Fruit fly (Drosophila melanogaster) whole organism, embryonic: ENCODE data around the gene Cdk5alpha.

Source experiments
- BEAF-32 ChIP-seq: fragments of 200-800 bp; sonication (Bioruptor generic); optimal IDR thresholded peaks from 3 replicates; lab custom pipeline; 2017; ENCODE audit warnings: missing biosample characterization, missing genetic modification characterization, mild to moderate bottlenecking, moderate library complexity, missing genetic modification reagents
- Blimp-1 ChIP-seq: fragments of 200-800 bp; sonication (Bioruptor generic); optimal IDR thresholded peaks from 3 replicates; lab custom pipeline; 2018; ENCODE audit warnings: missing biosample characterization, missing genetic modification characterization, mild to moderate bottlenecking, moderate library complexity, missing genetic modification reagents
- C15 ChIP-seq: fragments of 200-800 bp; sonication (Bioruptor generic); IDR thresholded peaks from 3 replicates; pipeline ENCODE4 v1.3.6; 2022; ENCODE audit warnings: missing biosample characterization, missing genetic modification characterization
- CG10431 ChIP-seq: fragments of 200-800 bp; sonication (Bioruptor generic); optimal IDR thresholded peaks from 3 replicates; lab custom pipeline; 2018; ENCODE audit warnings: missing biosample characterization, mild to moderate bottlenecking, missing genetic modification characterization
- CG10654 ChIP-seq: fragments of 200-800 bp; sonication (Bioruptor generic); optimal IDR thresholded peaks from 2 replicates; lab custom pipeline; 2016; ENCODE audit warnings: missing biosample characterization, missing genetic modification characterization
- CG11560 ChIP-seq: fragments of 200-800 bp; sonication (Bioruptor generic); IDR thresholded peaks from 3 replicates; pipeline ENCODE4 v1.3.6; 2022; ENCODE audit warnings: missing biosample characterization, missing genetic modification characterization
- CG13296 ChIP-seq: fragments of 200-800 bp; sonication (Bioruptor generic); optimal IDR thresholded peaks from 3 replicates; lab custom pipeline; 2018; ENCODE audit warnings: missing biosample characterization, mild to moderate bottlenecking, missing genetic modification characterization
- CG14860 ChIP-seq: fragments of 200-800 bp; sonication (Bioruptor generic); IDR thresholded peaks from 3 replicates; pipeline ENCODE4 v1.3.6; 2022; ENCODE audit warnings: missing biosample characterization, missing genetic modification characterization; ENCODE audit not compliant: partially characterized antibody
- CG16815 ChIP-seq: fragments of 200-800 bp; sonication (Bioruptor generic); optimal IDR thresholded peaks from 3 replicates; lab custom pipeline; 2017; ENCODE audit warnings: missing biosample characterization, mild to moderate bottlenecking, missing genetic modification characterization
- CG17612 ChIP-seq: fragments of 200-800 bp; sonication (Bioruptor generic); IDR thresholded peaks from 2 replicates; pipeline ENCODE4 v1.3.6; 2022; ENCODE audit warnings: missing biosample characterization, missing genetic modification characterization
- CG18011 ChIP-seq: fragments of 200-800 bp; sonication (Bioruptor generic); optimal IDR thresholded peaks from 2 replicates; lab custom pipeline; 2017; ENCODE audit warnings: missing biosample characterization, missing genetic modification characterization, mild to moderate bottlenecking, moderate library complexity, missing genotype
- CG1832 ChIP-seq: fragments of 200-800 bp; sonication (Bioruptor generic); optimal IDR thresholded peaks from 2 replicates; lab custom pipeline; 2017; ENCODE audit warnings: missing biosample characterization, mild to moderate bottlenecking, missing genetic modification characterization, inconsistent platforms
- CG2199 ChIP-seq: fragments of 200-800 bp; sonication (Bioruptor generic); IDR thresholded peaks from 3 replicates; pipeline ENCODE4 v1.3.6; 2022; ENCODE audit warnings: missing biosample characterization, missing genetic modification characterization
- CG2712 ChIP-seq: fragments of 200-800 bp; optimal IDR thresholded peaks from 3 replicates; lab custom pipeline; 2019; ENCODE audit warnings: missing biosample characterization, mild to moderate bottlenecking, missing genetic modification characterization, moderate library complexity
- CG32532 ChIP-seq: fragments of 200-800 bp; sonication (Bioruptor generic); IDR thresholded peaks from 2 replicates; pipeline ENCODE4 v1.3.6; 2022; ENCODE audit warnings: missing biosample characterization, missing genetic modification characterization
- CG34224 ChIP-seq: fragments of 200-800 bp; sonication (Bioruptor generic); IDR thresholded peaks from 3 replicates; pipeline ENCODE4 v1.3.6; 2022; ENCODE audit warnings: missing biosample characterization, missing genetic modification characterization; ENCODE audit not compliant: partially characterized antibody
- CG34422 ChIP-seq: fragments of 200-800 bp; sonication (Bioruptor generic); IDR thresholded peaks from 3 replicates; pipeline ENCODE4 v1.3.6; 2022; ENCODE audit warnings: missing biosample characterization, missing genetic modification characterization
- CG3847 ChIP-seq: fragments of 200-800 bp; sonication (Bioruptor generic); IDR thresholded peaks from 2 replicates; pipeline ENCODE4 v1.3.6; 2022; ENCODE audit warnings: missing biosample characterization, missing genetic modification characterization
- CG4424 ChIP-seq: fragments of 200-800 bp; sonication (Bioruptor generic); optimal IDR thresholded peaks from 3 replicates; lab custom pipeline; 2016; ENCODE audit warnings: missing biosample characterization, missing genetic modification characterization
- CG7372 ChIP-seq: fragments of 200-800 bp; sonication (Bioruptor generic); IDR thresholded peaks from 2 replicates; pipeline ENCODE4 v1.3.6; 2022; ENCODE audit warnings: missing biosample characterization, missing genetic modification characterization
- CG9876 ChIP-seq: fragments of 200-800 bp; sonication (Bioruptor generic); optimal IDR thresholded peaks from 2 replicates; lab custom pipeline; 2016; ENCODE audit warnings: missing biosample characterization, missing genetic modification characterization
- Camta ChIP-seq: fragments of 200-800 bp; sonication (Bioruptor generic); optimal IDR thresholded peaks from 2 replicates; lab custom pipeline; 2016; ENCODE audit warnings: missing biosample characterization, missing genetic modification characterization
- D19B ChIP-seq: fragments of 200-800 bp; sonication (Bioruptor generic); optimal IDR thresholded peaks from 2 replicates; lab custom pipeline; 2017; ENCODE audit warnings: missing biosample characterization, mild to moderate bottlenecking, missing genetic modification characterization
- Drgx ChIP-seq: fragments of 200-800 bp; sonication (Bioruptor generic); IDR thresholded peaks from 2 replicates; pipeline ENCODE4 v1.3.6; 2022; ENCODE audit warnings: missing biosample characterization, missing genetic modification characterization
- HHEX ChIP-seq: fragments of 200-800 bp; sonication (Bioruptor generic); optimal IDR thresholded peaks from 3 replicates; lab custom pipeline; 2017; ENCODE audit warnings: missing biosample characterization, mild to moderate bottlenecking, missing genetic modification characterization, missing genetic modification reagents
- Hr51 ChIP-seq, 2 experiments: fragments of 200-800 bp; sonication (Bioruptor generic); optimal IDR thresholded peaks; 2 replicates in 1 of 2; 3 replicates in 1 of 2; lab custom pipeline; 2016 to 2018; ENCODE audit warnings: missing biosample characterization in 2 of 2, missing genetic modification characterization in 2 of 2, mild to moderate bottlenecking in 1 of 2, moderate library complexity in 1 of 2
- Lhr ChIP-seq: fragments of 200-800 bp; sonication (Bioruptor generic); optimal IDR thresholded peaks from 3 replicates; lab custom pipeline; 2017; ENCODE audit warnings: mild to moderate bottlenecking, missing biosample characterization, missing genetic modification reagents, missing genetic modification characterization
- Poxn ChIP-seq: fragments of 200-800 bp; sonication (Bioruptor generic); IDR thresholded peaks from 2 replicates; pipeline ENCODE4 v1.3.6; 2022; ENCODE audit warnings: missing biosample characterization, missing genetic modification characterization
- Six4 ChIP-seq: fragments of 200-800 bp; sonication (Bioruptor generic); optimal IDR thresholded peaks from 2 replicates; lab custom pipeline; 2016; ENCODE audit warnings: missing biosample characterization, missing genetic modification characterization
- aop ChIP-seq: fragments of 200-800 bp; sonication (Bioruptor generic); IDR thresholded peaks from 2 replicates; pipeline ENCODE4 v1.3.6; 2022; ENCODE audit warnings: missing biosample characterization, missing genetic modification characterization
- ara ChIP-seq: fragments of 200-800 bp; sonication (Bioruptor generic); IDR thresholded peaks from 2 replicates; pipeline ENCODE4 v1.3.6; 2022; ENCODE audit warnings: missing biosample characterization, missing genetic modification characterization
- ash1 ChIP-seq: fragments of 200-800 bp; sonication (Bioruptor generic); optimal IDR thresholded peaks from 2 replicates; lab custom pipeline; 2018; ENCODE audit warnings: missing biosample characterization, mild to moderate bottlenecking, missing genetic modification characterization
- bigmax ChIP-seq: fragments of 200-800 bp; sonication (Bioruptor generic); optimal IDR thresholded peaks from 2 replicates; lab custom pipeline; 2018; ENCODE audit warnings: missing biosample characterization, mild to moderate bottlenecking, missing genetic modification characterization
- crol ChIP-seq: fragments of 200-800 bp; sonication (Bioruptor generic); IDR thresholded peaks from 2 replicates; pipeline ENCODE4 v1.3.6; 2022; ENCODE audit warnings: missing biosample characterization, missing genetic modification characterization
- cwo ChIP-seq: fragments of 200-800 bp; sonication (Bioruptor generic); optimal IDR thresholded peaks from 3 replicates; lab custom pipeline; 2017; ENCODE audit warnings: missing biosample characterization, missing genetic modification characterization, mild to moderate bottlenecking, moderate library complexity, missing genetic modification reagents
- da ChIP-seq: fragments of 200-800 bp; sonication (Bioruptor generic); optimal IDR thresholded peaks from 2 replicates; lab custom pipeline; 2016; ENCODE audit warnings: missing biosample characterization, missing genetic modification characterization
- dm ChIP-seq: fragments of 200-800 bp; sonication (Bioruptor generic); optimal IDR thresholded peaks from 3 replicates; lab custom pipeline; 2016; ENCODE audit warnings: missing biosample characterization, missing genetic modification characterization
- dmrt99B ChIP-seq: fragments of 200-800 bp; sonication (Bioruptor generic); optimal IDR thresholded peaks from 2 replicates; lab custom pipeline; 2018; ENCODE audit warnings: missing biosample characterization, mild to moderate bottlenecking, missing genetic modification characterization, moderate library complexity
- ewg ChIP-seq: fragments of 200-800 bp; sonication (Bioruptor generic); optimal IDR thresholded peaks from 3 replicates; lab custom pipeline; 2017; ENCODE audit warnings: mild to moderate bottlenecking, missing biosample characterization, missing genetic modification reagents, missing genetic modification characterization
- gfzf ChIP-seq: fragments of 200-800 bp; sonication (Bioruptor generic); optimal IDR thresholded peaks from 2 replicates; lab custom pipeline; 2016; ENCODE audit warnings: missing biosample characterization, mild to moderate bottlenecking, missing genetic modification characterization, moderate library complexity
- gro ChIP-seq: fragments of 200-800 bp; sonication (Bioruptor generic); optimal IDR thresholded peaks from 2 replicates; lab custom pipeline; 2016; ENCODE audit warnings: missing biosample characterization, missing genetic modification characterization
- h ChIP-seq: fragments of >200 bp; optimal IDR thresholded peaks from 2 replicates; lab custom pipeline; 2017
- hkb ChIP-seq, 2 experiments: fragments of 200-800 bp in 1 of 2; fragments of >200 bp in 1 of 2; sonication (Bioruptor generic) in 1 of 2; IDR thresholded peaks in 1 of 2; optimal IDR thresholded peaks in 1 of 2; 2 replicates each; pipeline versions ENCODE4 v1.3.6 to Lab custom; 2017 to 2022; ENCODE audit warnings: missing biosample characterization in 1 of 2, missing genetic modification characterization in 1 of 2
- hth ChIP-seq: fragments of >200 bp; optimal IDR thresholded peaks from 2 replicates; lab custom pipeline; 2017; ENCODE audit warnings: inconsistent platforms
- p53 ChIP-seq: fragments of 200-800 bp; sonication (Bioruptor generic); optimal IDR thresholded peaks from 2 replicates; lab custom pipeline; 2016; ENCODE audit warnings: missing biosample characterization, missing genetic modification characterization
- pros ChIP-seq: fragments of 200-800 bp; sonication (Bioruptor generic); optimal IDR thresholded peaks from 3 replicates; lab custom pipeline; 2019; ENCODE audit warnings: missing biosample characterization, mild to moderate bottlenecking, missing genetic modification characterization, moderate library complexity
- scrt ChIP-seq: fragments of 200-800 bp; sonication (Bioruptor generic); optimal IDR thresholded peaks from 2 replicates; lab custom pipeline; 2018; ENCODE audit warnings: missing biosample characterization, mild to moderate bottlenecking, missing genetic modification characterization, moderate library complexity
- slbo ChIP-seq: fragments of 200-800 bp; sonication (Bioruptor generic); IDR thresholded peaks from 2 replicates; pipeline ENCODE4 v1.3.6; 2022; ENCODE audit warnings: missing biosample characterization, missing genetic modification characterization
- zf30C ChIP-seq: fragments of 200-800 bp; sonication (Bioruptor generic); optimal IDR thresholded peaks from 3 replicates; lab custom pipeline; 2018; ENCODE audit warnings: missing biosample characterization, mild to moderate bottlenecking, missing genetic modification characterization

Cdk5alpha gene

dm6 chr2L:10314327-10315210 is 3.8 kb upstream of the Cdk5alpha start, which contains the start of the genes Usp14 and CG4972 (continued):
- no peak for TF ChIP-seq dmrt99B (tag; lab: Kevin White, UChicago)
- no peak for TF ChIP-seq hkb (optimal IDR thresholded peaks at IDR 0.05; lab: Kevin White, UChicago)
- TF ChIP-seq hkb (GFP tag; IDR thresholded peaks at IDR 0.05; lab: Robert Waterston, UW), result no peak
- TF ChIP-seq Six4 (GFP tag; lab: Kevin White, UChicago), result no peak
- no peak for TF ChIP-seq CG2199
- TF ChIP-seq CG4424 (GFP tag; lab: Kevin White, UChicago), result no peak
- no peak for TF ChIP-seq p53
- TF ChIP-seq C15 (GFP tag; lab: Robert Waterston, UW), result no peak
- no peak for TF ChIP-seq CG13296 (GFP tag; lab: Kevin White, UChicago)
- TF ChIP-seq Blimp-1 (GFP tag; lab: Kevin White, UChicago), result no peak
- no peak for TF ChIP-seq CG3847 (GFP tag; lab: Robert Waterston, UW)
- TF ChIP-seq slbo (GFP tag; lab: Robert Waterston, UW), result peak; percentile 35
- TF ChIP-seq aop (GFP tag; lab: Robert Waterston, UW), result no peak
- no peak for TF ChIP-seq scrt (GFP tag; lab: Kevin White, UChicago)
- TF ChIP-seq gro (GFP tag; lab: Kevin White, UChicago), result no peak
- TF ChIP-seq gfzf (GFP tag; lab: Kevin White, UChicago), result peak; percentile 37
- no peak for TF ChIP-seq CG18011
- TF ChIP-seq ewg, result peak; percentile 13
- TF ChIP-seq Camta, result no peak
- TF ChIP-seq dm (GFP tag; lab: Kevin White, UChicago), result no peak
- no peak for TF ChIP-seq CG14860
- TF ChIP-seq CG32532 (GFP tag; lab: Robert Waterston, UW), result no peak
- no peak for TF ChIP-seq D19B (GFP tag; lab: Kevin White, UChicago)
- no peak for TF ChIP-seq da (GFP tag; lab: Kevin White, UChicago)
- no peak for TF ChIP-seq Hr51 (GFP tag; optimal IDR thresholded peaks at IDR 0.05; lab: Kevin White, UChicago)
- TF ChIP-seq zf30C (GFP tag; lab: Kevin White, UChicago), result no peak
- no peak for TF ChIP-seq HHEX (GFP tag; lab: Kevin White, UChicago)
- TF ChIP-seq CG10431 (GFP tag; lab: Kevin White, UChicago), result no peak
- no peak for TF ChIP-seq Drgx (GFP tag; lab: Robert Waterston, UW)
- TF ChIP-seq CG34422 (GFP tag; lab: Robert Waterston, UW), result 0 out of 3 replicates have a peak, but pooled peaks have one; percentile 15
- TF ChIP-seq h, result no peak
- TF ChIP-seq BEAF-32, result peak; percentile 80
- no peak for TF ChIP-seq cwo (GFP tag; lab: Kevin White, UChicago)
- peak; percentile 33 for TF ChIP-seq CG2712
- no peak for TF ChIP-seq CG11560 (tag; lab: Robert Waterston, UW)
- TF ChIP-seq pros (GFP tag; lab: Kevin White, UChicago), result no peak
- peak; percentile 90 for TF ChIP-seq bigmax (GFP tag; lab: Kevin White, UChicago)
- no peak for TF ChIP-seq CG34224
- TF ChIP-seq hth (lab: Kevin White, UChicago), result no peak
- TF ChIP-seq CG16815, result no peak
- TF ChIP-seq CG10654 (GFP tag; lab: Kevin White, UChicago), result no peak
- no peak for TF ChIP-seq ara
- TF ChIP-seq CG9876, result no peak
- TF ChIP-seq Lhr (GFP tag; lab: Kevin White, UChicago), result peak; percentile 9
- TF ChIP-seq ash1, result no peak
- TF ChIP-seq Poxn, result no peak
- TF ChIP-seq crol (GFP tag; lab: Robert Waterston, UW), result no peak
- no peak for TF ChIP-seq CG7372 (GFP tag; lab: Robert Waterston, UW)
- no peak for TF ChIP-seq CG17612 (GFP tag; lab: Robert Waterston, UW)
- no peak for TF ChIP-seq CG1832 (GFP tag; lab: Kevin White, UChicago)
